Worm (Caenorhabditis elegans): ENCODE data around the gene R13H4.2.
A peak's percentile ranks its signal among the peaks of the same experiment; 100 is the strongest.

ce11 chrV:11787742-11788238, 48.4 kb upstream of the R13H4.2 start, which contains the start of gene F55A11.8:
- no peak for TF ChIP-seq dpl-1 (GFP tag; optimal IDR thresholded peaks at IDR 0.05)
- TF ChIP-seq pha-4 (tag; optimal IDR thresholded peaks at IDR 0.05): no peak
- TF ChIP-seq egrh-3 (GFP tag; IDR thresholded peaks at IDR 0.05): no peak
- no peak for TF ChIP-seq T26A5.8 (tag; optimal IDR thresholded peaks at IDR 0.05)
- TF ChIP-seq unc-62 (GFP tag; optimal IDR thresholded peaks at IDR 0.05): no peak
- no peak for TF ChIP-seq ceh-79 (tag; optimal IDR thresholded peaks at IDR 0.05)
- no peak for TF ChIP-seq lin-40 (tag; optimal IDR thresholded peaks at IDR 0.05)
- no peak for TF ChIP-seq nhr-90 (tag; optimal IDR thresholded peaks at IDR 0.05)
- TF ChIP-seq C17E4.6 (GFP tag; IDR thresholded peaks at IDR 0.05): no peak
- peak; percentile 95 for TF ChIP-seq lsl-1 (GFP tag; optimal IDR thresholded peaks at IDR 0.05)
- no peak for TF ChIP-seq K12H6.12 (tag; optimal IDR thresholded peaks at IDR 0.05)
- TF ChIP-seq ztf-22 (GFP tag; optimal IDR thresholded peaks at IDR 0.05): no peak
- no peak for TF ChIP-seq egl-44 (GFP tag; IDR thresholded peaks at IDR 0.05)
